Worm (Caenorhabditis elegans) whole organism, L4 larva: Measurements from ENCODE around the gene srh-218.

ENCODE experiments used
- F49E8.2 ChIP-seq: sonication (generic microtip); optimal IDR thresholded peaks from 2 replicates; lab custom pipeline; 2016; ENCODE audit warnings: missing compliant biosample characterization, mild to moderate bottlenecking, missing genetic modification characterization, borderline replicate concordance
- R02D3.7 ChIP-seq: fragments of 150-350 bp; sonication (generic microtip); optimal IDR thresholded peaks from 3 replicates; lab custom pipeline; 2014; ENCODE audit warnings: missing biosample characterization, missing genetic modification characterization
- T26A8.4 ChIP-seq: fragments of 200-800 bp; sonication (Bioruptor generic); IDR thresholded peaks from 2 replicates; pipeline ENCODE4 v1.3.6; 2022; ENCODE audit warnings: missing genetic modification characterization, missing compliant biosample characterization
- Y105C5A.15 ChIP-seq: fragments of 200-800 bp; sonication (Bioruptor generic); IDR thresholded peaks from 2 replicates; pipeline ENCODE4 v1.3.6; 2022; ENCODE audit warnings: missing genetic modification characterization, missing compliant biosample characterization
- Y5F2A.4 ChIP-seq: fragments of 200-800 bp; sonication (Bioruptor generic); optimal IDR thresholded peaks from 2 replicates; lab custom pipeline; 2018; ENCODE audit warnings: mild to moderate bottlenecking, missing genetic modification characterization, missing compliant biosample characterization
- ZK337.2 ChIP-seq: fragments of 200-800 bp; sonication (Bioruptor generic); IDR thresholded peaks from 2 replicates; pipeline ENCODE4 v1.3.6; 2022; ENCODE audit warnings: missing genetic modification reagents, missing genetic modification characterization, missing compliant biosample characterization
- aha-1 ChIP-seq: fragments of 150-350 bp; peaks from one replicate; lab custom pipeline; 2014; ENCODE audit warnings: missing biosample characterization, missing genetic modification characterization
- ama-1 ChIP-seq: fragments of 150-350 bp; optimal IDR thresholded peaks from 2 replicates; lab custom pipeline; 2014; ENCODE audit warnings: inconsistent platforms, mixed read lengths
- arid-1 ChIP-seq: fragments of 200-800 bp; sonication (Bioruptor generic); conservative IDR thresholded peaks from 2 replicates; pipeline ENCODE4 v1.3.6; 2022; ENCODE audit warnings: missing genetic modification reagents, missing genetic modification characterization, missing compliant biosample characterization
- ceh-20 ChIP-seq: fragments of 200-800 bp; sonication (Bioruptor generic); IDR thresholded peaks from 2 replicates; pipeline ENCODE4 v1.3.6; 2022; ENCODE audit warnings: missing genetic modification reagents, missing genetic modification characterization, missing compliant biosample characterization
- ceh-32 ChIP-seq: sonication (generic microtip); optimal IDR thresholded peaks from 2 replicates; lab custom pipeline; 2016; ENCODE audit warnings: mild to moderate bottlenecking, missing genetic modification characterization, missing compliant biosample characterization; ENCODE audit not compliant: poor library complexity
- ceh-82 ChIP-seq: sonication (generic microtip); optimal IDR thresholded peaks from 2 replicates; lab custom pipeline; 2017; ENCODE audit warnings: missing biosample characterization, missing genetic modification characterization
- ces-1 ChIP-seq: fragments of 150-350 bp; sonication (generic microtip); optimal IDR thresholded peaks from 4 replicates; lab custom pipeline; 2014; ENCODE audit warnings: missing biosample characterization, missing genetic modification reagents, missing genetic modification characterization
- dmd-6 ChIP-seq: fragments of 200-800 bp; sonication (Bioruptor generic); IDR thresholded peaks from 2 replicates; pipeline ENCODE4 v1.3.6; 2022; ENCODE audit warnings: missing genetic modification reagents, missing genetic modification characterization, missing compliant biosample characterization
- dmd-8 ChIP-seq: fragments of 200-800 bp; sonication (Bioruptor generic); IDR thresholded peaks from 2 replicates; pipeline ENCODE4 v1.3.6; 2022; ENCODE audit warnings: missing genetic modification characterization, missing compliant biosample characterization
- dmd-9 ChIP-seq: fragments of 200-800 bp; sonication (Bioruptor generic); IDR thresholded peaks from 2 replicates; pipeline ENCODE4 v1.3.6; 2022; ENCODE audit warnings: missing genetic modification reagents, missing genetic modification characterization, missing compliant biosample characterization
- dpl-1 ChIP-seq: fragments of 150-350 bp; optimal IDR thresholded peaks from 2 replicates; lab custom pipeline; 2014; ENCODE audit warnings: missing biosample characterization, missing genetic modification reagents, missing genetic modification characterization
- fkh-10 ChIP-seq: fragments of 150-350 bp; optimal IDR thresholded peaks from 2 replicates; lab custom pipeline; 2014; ENCODE audit warnings: missing biosample characterization, missing genetic modification reagents, missing genetic modification characterization
- hlh-30 ChIP-seq: sonication (generic microtip); optimal IDR thresholded peaks from 2 replicates; lab custom pipeline; 2017; ENCODE audit warnings: antibody characterized with exemption, mild to moderate bottlenecking, missing genetic modification characterization, missing compliant biosample characterization; ENCODE audit not compliant: insufficient read depth
- hmg-1.1 ChIP-seq: fragments of 200-800 bp; sonication (Bioruptor generic); IDR thresholded peaks from 2 replicates; pipeline ENCODE4 v1.3.6; 2022; ENCODE audit warnings: missing genetic modification reagents, missing genetic modification characterization, missing compliant biosample characterization
- jun-1 ChIP-seq: fragments of 150-350 bp; optimal IDR thresholded peaks from 2 replicates; lab custom pipeline; 2014; ENCODE audit warnings: missing biosample characterization, missing genetic modification reagents, missing genetic modification characterization
- lim-7 ChIP-seq: fragments of 200-800 bp; sonication (Bioruptor generic); IDR thresholded peaks from 2 replicates; pipeline ENCODE4 v1.3.6; 2022; ENCODE audit warnings: missing genetic modification characterization, missing compliant biosample characterization
- lin-29 ChIP-seq: fragments of 200-800 bp; sonication (Bioruptor generic); IDR thresholded peaks from 2 replicates; pipeline ENCODE4 v1.3.6; 2022; ENCODE audit warnings: missing genetic modification reagents, missing genetic modification characterization, missing compliant biosample characterization
- lin-38 ChIP-seq: fragments of 200-800 bp; sonication (Bioruptor generic); IDR thresholded peaks from 2 replicates; pipeline ENCODE4 v1.3.6; 2022; ENCODE audit warnings: missing genetic modification reagents, missing genetic modification characterization, missing compliant biosample characterization
- lin-39 ChIP-seq: fragments of 150-350 bp; optimal IDR thresholded peaks from 2 replicates; lab custom pipeline; 2014; ENCODE audit warnings: missing biosample characterization, missing genetic modification reagents, missing genetic modification characterization
- lir-3 ChIP-seq: sonication (generic microtip); optimal IDR thresholded peaks from 2 replicates; lab custom pipeline; 2016; ENCODE audit warnings: mild to moderate bottlenecking, missing genetic modification characterization, missing compliant biosample characterization
- madf-9 ChIP-seq: fragments of 200-800 bp; sonication (Bioruptor generic); conservative IDR thresholded peaks from 2 replicates; pipeline ENCODE4 v1.3.6; 2022; ENCODE audit warnings: missing genetic modification reagents, missing genetic modification characterization, missing compliant biosample characterization
- mes-2 ChIP-seq: sonication (generic microtip); optimal IDR thresholded peaks from 2 replicates; lab custom pipeline; 2016; ENCODE audit warnings: missing genotype, mild to moderate bottlenecking, missing genetic modification characterization, missing compliant biosample characterization; ENCODE audit not compliant: poor library complexity, severe bottlenecking
- mxl-2 ChIP-seq: fragments of 200-800 bp; sonication (Bioruptor generic); conservative IDR thresholded peaks from 2 replicates; pipeline ENCODE4 v1.3.6; 2022; ENCODE audit warnings: missing genetic modification reagents, missing genetic modification characterization, missing compliant biosample characterization
- mxl-3 ChIP-seq: fragments of 200-800 bp; sonication (Bioruptor generic); optimal IDR thresholded peaks from 2 replicates; lab custom pipeline; 2018; ENCODE audit warnings: mild to moderate bottlenecking, missing genetic modification characterization, missing compliant biosample characterization
- nhr-10 ChIP-seq: fragments of 150-350 bp; optimal IDR thresholded peaks from 2 replicates; lab custom pipeline; 2014; ENCODE audit warnings: missing biosample characterization, missing genetic modification characterization
- nhr-111 ChIP-seq: fragments of 200-800 bp; sonication (Bioruptor generic); optimal IDR thresholded peaks from 2 replicates; lab custom pipeline; 2018; ENCODE audit warnings: mild to moderate bottlenecking, missing genetic modification characterization, missing compliant biosample characterization
- nhr-25 ChIP-seq: sonication (generic microtip); optimal IDR thresholded peaks from 2 replicates; lab custom pipeline; 2017; ENCODE audit warnings: missing genetic modification characterization, mild to moderate bottlenecking, missing compliant biosample characterization, antibody characterized with exemption, moderate library complexity, borderline replicate concordance; ENCODE audit not compliant: insufficient read depth
- nhr-42 ChIP-seq: fragments of 200-800 bp; sonication (Bioruptor generic); IDR thresholded peaks from 2 replicates; pipeline ENCODE4 v1.3.6; 2022; ENCODE audit warnings: missing genetic modification characterization, missing compliant biosample characterization
- nhr-48 ChIP-seq: sonication (generic microtip); optimal IDR thresholded peaks from 2 replicates; lab custom pipeline; 2016; ENCODE audit warnings: mild to moderate bottlenecking, missing genetic modification characterization, missing compliant biosample characterization
- nhr-6 ChIP-seq: fragments of 150-350 bp; optimal IDR thresholded peaks from 2 replicates; lab custom pipeline; 2014; ENCODE audit warnings: missing biosample characterization, missing genetic modification characterization
- nhr-77 ChIP-seq: fragments of 150-350 bp; optimal IDR thresholded peaks from 2 replicates; lab custom pipeline; 2014; ENCODE audit warnings: missing biosample characterization, missing genetic modification characterization
- pqm-1 ChIP-seq: sonication (generic microtip); optimal IDR thresholded peaks from 2 replicates; lab custom pipeline; 2017; ENCODE audit warnings: missing biosample characterization, missing genetic modification characterization
- rbr-2 ChIP-seq: sonication (generic microtip); optimal IDR thresholded peaks from 2 replicates; lab custom pipeline; 2016; ENCODE audit warnings: missing genotype, missing genetic modification characterization, missing compliant biosample characterization
- saeg-2 ChIP-seq: fragments of 200-800 bp; sonication (Bioruptor generic); IDR thresholded peaks from 2 replicates; pipeline ENCODE4 v1.3.6; 2022; ENCODE audit warnings: missing genetic modification reagents, missing genetic modification characterization, missing compliant biosample characterization
- set-16 ChIP-seq: fragments of 200-800 bp; sonication (Bioruptor generic); IDR thresholded peaks from 2 replicates; pipeline ENCODE4 v1.3.6; 2022; ENCODE audit warnings: missing genetic modification reagents, missing genetic modification characterization, missing compliant biosample characterization
- skn-1 ChIP-seq: fragments of 150-350 bp; optimal IDR thresholded peaks from 2 replicates; lab custom pipeline; 2014; ENCODE audit warnings: missing biosample characterization, missing genetic modification characterization
- snpc-1.2 ChIP-seq: fragments of 200-800 bp; sonication (Bioruptor generic); IDR thresholded peaks from 2 replicates; pipeline ENCODE4 v1.3.6; 2022; ENCODE audit warnings: missing genetic modification reagents, missing genetic modification characterization, missing compliant biosample characterization
- snpc-4 ChIP-seq: fragments of 150-350 bp; optimal IDR thresholded peaks from 2 replicates; lab custom pipeline; 2014; ENCODE audit warnings: missing biosample characterization, missing genetic modification characterization
- spr-1 ChIP-seq: sonication (generic microtip); optimal IDR thresholded peaks from 2 replicates; lab custom pipeline; 2016; ENCODE audit warnings: mild to moderate bottlenecking, missing genetic modification characterization, missing compliant biosample characterization
- tag-97 ChIP-seq: fragments of 200-800 bp; sonication (Bioruptor generic); IDR thresholded peaks from 2 replicates; pipeline ENCODE4 v1.3.6; 2022; ENCODE audit warnings: missing genetic modification characterization, missing compliant biosample characterization
- tra-1 ChIP-seq: fragments of 200-800 bp; sonication (Bioruptor generic); IDR thresholded peaks from 2 replicates; pipeline ENCODE4 v1.3.6; 2022; ENCODE audit warnings: missing genetic modification reagents, missing genetic modification characterization, missing compliant biosample characterization
- unc-39 ChIP-seq: sonication (generic microtip); optimal IDR thresholded peaks from 2 replicates; lab custom pipeline; 2017; ENCODE audit warnings: missing biosample characterization, missing genetic modification characterization
- vab-7 ChIP-seq: fragments of 200-800 bp; sonication (Bioruptor generic); IDR thresholded peaks from 2 replicates; pipeline ENCODE4 v1.3.6; 2022; ENCODE audit warnings: missing genetic modification reagents, missing genetic modification characterization, missing compliant biosample characterization
- zfp-2 ChIP-seq: sonication (generic microtip); optimal IDR thresholded peaks from 2 replicates; lab custom pipeline; 2016; ENCODE audit warnings: mild to moderate bottlenecking, missing genetic modification characterization, missing compliant biosample characterization
- zfp-3 ChIP-seq: fragments of 200-800 bp; sonication (Bioruptor generic); conservative IDR thresholded peaks from 2 replicates; pipeline ENCODE4 v1.3.6; 2022; ENCODE audit warnings: missing genetic modification reagents, missing genetic modification characterization, missing compliant biosample characterization
- zip-2 ChIP-seq: fragments of 150-350 bp; optimal IDR thresholded peaks from 2 replicates; lab custom pipeline; 2014; ENCODE audit warnings: missing biosample characterization, missing genetic modification characterization
- ztf-7 ChIP-seq: fragments of 150-350 bp; optimal IDR thresholded peaks from 2 replicates; lab custom pipeline; 2014; ENCODE audit warnings: missing biosample characterization, missing genetic modification characterization

Gene srh-218

DNA sequence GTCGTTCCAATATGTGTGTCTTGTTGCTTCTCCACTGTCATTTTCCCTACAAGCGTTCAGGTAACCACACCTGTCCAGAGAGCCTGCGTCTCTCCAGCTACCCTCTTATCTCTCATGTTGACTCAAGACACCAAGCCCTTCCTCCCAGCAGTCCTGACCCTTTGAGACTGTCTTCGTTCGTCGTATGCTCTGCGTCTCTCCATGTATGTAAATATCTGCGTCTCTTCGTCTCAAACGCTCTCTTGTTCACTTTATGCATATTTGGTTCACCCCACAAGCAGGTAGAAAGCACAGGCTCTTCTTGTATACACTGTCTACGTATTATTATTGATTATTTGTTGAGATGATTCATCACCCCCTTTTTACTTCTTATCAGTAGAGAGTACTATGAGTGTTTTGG lies 4.0 kb downstream of the srh-218 start (continued):
- TF ChIP-seq nhr-111 (no peak), tag-97 (GFP tag; lab: Robert Waterston, UW) (no peak), zfp-3 (GFP tag; lab: Robert Waterston, UW) (no peak), mxl-2 (GFP tag; lab: Robert Waterston, UW) (no peak), ama-1 (lab: Kevin White, UChicago) (no peak), skn-1 (tag; lab: Kevin White, UChicago) (no peak), lir-3 (no peak), spr-1 (no peak), pqm-1 (tag; lab: Kevin White, UChicago) (peak; percentile 59), ZK337.2 (GFP tag; lab: Robert Waterston, UW) (no peak), mes-2 (tag; lab: Kevin White, UChicago) (peak; percentile 42), nhr-48 (tag; lab: Kevin White, UChicago) (peak; percentile 71), Y105C5A.15 (GFP tag; lab: Robert Waterston, UW) (no peak), R02D3.7 (tag; lab: Kevin White, UChicago) (no peak), nhr-25 (tag; lab: Kevin White, UChicago) (no peak), nhr-42 (GFP tag; lab: Robert Waterston, UW) (no peak), hlh-30 (no peak), lin-39 (tag; lab: Kevin White, UChicago) (no peak), nhr-77 (no peak), unc-39 (tag; lab: Kevin White, UChicago) (no peak), ztf-7 (tag; lab: Kevin White, UChicago) (no peak), ceh-20 (no peak), Y5F2A.4 (GFP tag; lab: Kevin White, UChicago) (no peak), nhr-6 (peak; percentile 89), lim-7 (no peak), hmg-1.1 (GFP tag; lab: Robert Waterston, UW) (no peak), ces-1 (no peak), tra-1 (GFP tag; lab: Robert Waterston, UW) (no peak), aha-1 (tag; lab: Kevin White, UChicago) (no peak), ceh-32 (tag; lab: Kevin White, UChicago) (no peak), fkh-10 (GFP tag; lab: Kevin White, UChicago) (no peak), lin-38 (GFP tag; lab: Robert Waterston, UW) (no peak), saeg-2 (GFP tag; lab: Robert Waterston, UW) (no peak), F49E8.2 (tag; lab: Kevin White, UChicago) (no peak), mxl-3 (GFP tag; lab: Kevin White, UChicago) (peak; percentile 49), dmd-6 (no peak; the same call in 1 of the 2 replicates), madf-9 (GFP tag; lab: Robert Waterston, UW) (no peak), lin-29 (GFP tag; lab: Robert Waterston, UW) (no peak), rbr-2 (tag; lab: Kevin White, UChicago) (peak; percentile 7), snpc-1.2 (GFP tag; lab: Robert Waterston, UW) (no peak), jun-1 (tag; lab: Kevin White, UChicago) (peak; percentile 56), dmd-8 (peak; percentile 59; the same call in 1 of the 2 replicates), arid-1 (GFP tag; lab: Robert Waterston, UW) (no peak), dmd-9 (GFP tag; lab: Robert Waterston, UW) (no peak), T26A8.4 (GFP tag; lab: Robert Waterston, UW) (peak; percentile 57), zip-2 (tag; lab: Kevin White, UChicago) (no peak), dpl-1 (GFP tag; lab: Kevin White, UChicago) (peak; percentile 37), vab-7 (GFP tag; lab: Robert Waterston, UW) (no peak), set-16 (GFP tag; lab: Robert Waterston, UW) (no peak), snpc-4 (no peak), ceh-82 (tag; lab: Kevin White, UChicago) (no peak), zfp-2 (tag; lab: Kevin White, UChicago) (no peak), nhr-10 (tag; lab: Kevin White, UChicago) (no peak)
